Fruit fly (Drosophila melanogaster) whole organism, prepupa: ENCODE measurements around the gene LysRS.
A peak's percentile ranks its signal among the peaks of the same experiment; 100 is the strongest.

ENCODE experiments used
- Blimp-1 ChIP-seq: fragments of 200-800 bp; sonication (Bioruptor generic); optimal IDR thresholded peaks from 3 replicates; lab custom pipeline; 2017; ENCODE audit warnings: missing biosample characterization, missing genetic modification characterization, mild to moderate bottlenecking, moderate library complexity, missing genetic modification reagents
- CG10631 ChIP-seq: fragments of 200-800 bp; sonication (Bioruptor generic); optimal IDR thresholded peaks from 2 replicates; lab custom pipeline; 2016; ENCODE audit warnings: missing biosample characterization, missing genetic modification characterization
- CG10669 ChIP-seq: fragments of 200-800 bp; sonication (Bioruptor generic); optimal IDR thresholded peaks from 3 replicates; lab custom pipeline; 2018; ENCODE audit warnings: missing biosample characterization, mild to moderate bottlenecking, missing genetic modification characterization, moderate library complexity
- CG11294 ChIP-seq: fragments of 200-800 bp; sonication (Bioruptor generic); IDR thresholded peaks from 2 replicates; pipeline ENCODE4 v1.3.6; 2022; ENCODE audit warnings: missing biosample characterization, missing genetic modification characterization
- CG11902 ChIP-seq: fragments of 200-800 bp; sonication (Bioruptor generic); optimal IDR thresholded peaks from 3 replicates; lab custom pipeline; 2016; ENCODE audit warnings: missing biosample characterization, missing genetic modification characterization
- CG1621 ChIP-seq: fragments of 200-800 bp; sonication (Bioruptor generic); optimal IDR thresholded peaks from 3 replicates; lab custom pipeline; 2018; ENCODE audit warnings: missing biosample characterization, mild to moderate bottlenecking, missing genetic modification characterization
- CG16779 ChIP-seq: fragments of 200-800 bp; sonication (Bioruptor generic); optimal IDR thresholded peaks from 3 replicates; lab custom pipeline; 2017; ENCODE audit warnings: missing biosample characterization, mild to moderate bottlenecking, missing genetic modification characterization
- CG3032 ChIP-seq: fragments of 200-800 bp; optimal IDR thresholded peaks from 2 replicates; lab custom pipeline; 2019; ENCODE audit warnings: missing biosample characterization, mild to moderate bottlenecking, missing genetic modification characterization, moderate library complexity
- CG31627 ChIP-seq: fragments of 200-800 bp; sonication (Bioruptor generic); optimal IDR thresholded peaks from 3 replicates; lab custom pipeline; 2016; ENCODE audit warnings: missing biosample characterization, missing genetic modification characterization
- CG32006 ChIP-seq: fragments of 200-800 bp; sonication (Bioruptor generic); optimal IDR thresholded peaks from 3 replicates; lab custom pipeline; 2017; ENCODE audit warnings: missing biosample characterization, mild to moderate bottlenecking, missing genetic modification characterization
- CG34406 ChIP-seq: fragments of 200-800 bp; sonication (Bioruptor generic); optimal IDR thresholded peaks from 3 replicates; lab custom pipeline; 2016; ENCODE audit warnings: missing biosample characterization, missing genetic modification characterization
- CG3919 ChIP-seq: fragments of 200-800 bp; sonication (Bioruptor generic); optimal IDR thresholded peaks from 3 replicates; lab custom pipeline; 2016; ENCODE audit warnings: missing biosample characterization, missing genetic modification characterization
- CG6163 ChIP-seq: fragments of 200-800 bp; sonication (Bioruptor generic); IDR thresholded peaks from 3 replicates; pipeline ENCODE4 v1.3.6; 2022; ENCODE audit warnings: missing biosample characterization, missing genetic modification characterization
- CG6276 ChIP-seq: fragments of 200-800 bp; sonication (Bioruptor generic); optimal IDR thresholded peaks from 2 replicates; lab custom pipeline; 2017; ENCODE audit warnings: missing biosample characterization, mild to moderate bottlenecking, missing genetic modification characterization
- CG6792 ChIP-seq: fragments of 200-800 bp; sonication (Bioruptor generic); optimal IDR thresholded peaks from 3 replicates; lab custom pipeline; 2016; ENCODE audit warnings: missing biosample characterization, missing genetic modification characterization
- CG6808 ChIP-seq: fragments of 200-800 bp; sonication (Bioruptor generic); optimal IDR thresholded peaks from 3 replicates; lab custom pipeline; 2017; ENCODE audit warnings: missing biosample characterization, missing genetic modification characterization, mild to moderate bottlenecking, moderate library complexity, missing genetic modification reagents
- CG6854 ChIP-seq: fragments of 200-800 bp; sonication (Bioruptor generic); optimal IDR thresholded peaks from 2 replicates; lab custom pipeline; 2017; ENCODE audit warnings: missing biosample characterization, mild to moderate bottlenecking, missing genetic modification characterization
- CG8119 ChIP-seq: fragments of 200-800 bp; sonication (Bioruptor generic); IDR thresholded peaks from 3 replicates; pipeline ENCODE4 v1.3.6; 2022; ENCODE audit warnings: missing biosample characterization, missing genetic modification characterization
- CG8319 ChIP-seq: fragments of 200-800 bp; sonication (Bioruptor generic); optimal IDR thresholded peaks from 3 replicates; lab custom pipeline; 2016; ENCODE audit warnings: missing biosample characterization, missing genetic modification characterization
- CG8632 ChIP-seq: fragments of 200-800 bp; sonication (Bioruptor generic); optimal IDR thresholded peaks from 3 replicates; lab custom pipeline; 2016; ENCODE audit warnings: missing biosample characterization, missing genetic modification characterization
- CG9139 ChIP-seq: fragments of 200-800 bp; sonication (Bioruptor generic); optimal IDR thresholded peaks from 3 replicates; lab custom pipeline; 2017; ENCODE audit warnings: missing biosample characterization, mild to moderate bottlenecking, missing genetic modification characterization
- Eip75B ChIP-seq: fragments of 200-800 bp; sonication (Bioruptor generic); optimal IDR thresholded peaks from 3 replicates; lab custom pipeline; 2016; ENCODE audit warnings: missing biosample characterization, missing genetic modification characterization
- Ets21C ChIP-seq: fragments of 200-800 bp; sonication (Bioruptor generic); optimal IDR thresholded peaks from 3 replicates; lab custom pipeline; 2016; ENCODE audit warnings: missing biosample characterization, missing genetic modification characterization
- Gug ChIP-seq: fragments of 200-800 bp; sonication (Bioruptor generic); IDR thresholded peaks from 2 replicates; pipeline ENCODE4 v1.3.6; 2022; ENCODE audit warnings: missing biosample characterization, missing genetic modification characterization
- Hr38 ChIP-seq: sonication (Bioruptor generic); optimal IDR thresholded peaks from 2 replicates; lab custom pipeline; 2016; ENCODE audit warnings: missing biosample characterization, missing genetic modification characterization
- Hr39 ChIP-seq: fragments of 200-800 bp; sonication (Bioruptor generic); optimal IDR thresholded peaks from 2 replicates; lab custom pipeline; 2016; ENCODE audit warnings: missing biosample characterization, missing genetic modification characterization
- Hr4 ChIP-seq: fragments of 200-800 bp; sonication (Bioruptor generic); optimal IDR thresholded peaks from 3 replicates; lab custom pipeline; 2016; ENCODE audit warnings: missing biosample characterization, missing genetic modification characterization
- Met ChIP-seq: fragments of 200-800 bp; sonication (Bioruptor generic); optimal IDR thresholded peaks from 3 replicates; lab custom pipeline; 2016; ENCODE audit warnings: missing biosample characterization, missing genetic modification characterization
- Smox ChIP-seq: fragments of 200-800 bp; sonication (Bioruptor generic); optimal IDR thresholded peaks from 3 replicates; lab custom pipeline; 2016; ENCODE audit warnings: missing biosample characterization, missing genetic modification characterization
- Sox102F ChIP-seq: fragments of 200-800 bp; sonication (Bioruptor generic); optimal IDR thresholded peaks from 2 replicates; lab custom pipeline; 2016; ENCODE audit warnings: missing biosample characterization, mild to moderate bottlenecking, missing genetic modification characterization
- Sox15 ChIP-seq: fragments of 200-800 bp; sonication (Bioruptor generic); optimal IDR thresholded peaks from 3 replicates; lab custom pipeline; 2016; ENCODE audit warnings: missing biosample characterization, missing genetic modification characterization
- achi ChIP-seq: fragments of 200-800 bp; sonication (Bioruptor generic); optimal IDR thresholded peaks from 3 replicates; lab custom pipeline; 2016; ENCODE audit warnings: missing biosample characterization, missing genetic modification characterization
- cyc ChIP-seq: fragments of 200-800 bp; sonication (Bioruptor generic); optimal IDR thresholded peaks from 3 replicates; lab custom pipeline; 2016; ENCODE audit warnings: missing biosample characterization, missing genetic modification characterization
- dsx ChIP-seq: fragments of 200-800 bp; optimal IDR thresholded peaks from 3 replicates; lab custom pipeline; 2019; ENCODE audit warnings: missing biosample characterization, mild to moderate bottlenecking, missing genetic modification characterization, moderate library complexity; ENCODE audit not compliant: poor library complexity, severe bottlenecking
- eg ChIP-seq: fragments of 200-800 bp; sonication (Bioruptor generic); IDR thresholded peaks from 3 replicates; pipeline ENCODE4 v1.3.6; 2022; ENCODE audit warnings: missing biosample characterization, missing genetic modification characterization
- esn ChIP-seq: fragments of 200-800 bp; sonication (Bioruptor generic); optimal IDR thresholded peaks from 2 replicates; lab custom pipeline; 2016; ENCODE audit warnings: missing biosample characterization, mild to moderate bottlenecking, missing genetic modification characterization, moderate library complexity
- fd59A ChIP-seq: fragments of 200-800 bp; sonication (Bioruptor generic); optimal IDR thresholded peaks from 2 replicates; lab custom pipeline; 2017; ENCODE audit warnings: missing biosample characterization, mild to moderate bottlenecking, missing genetic modification characterization, missing genetic modification reagents
- fkh ChIP-seq: fragments of 200-800 bp; sonication (Bioruptor generic); optimal IDR thresholded peaks from 3 replicates; lab custom pipeline; 2017; ENCODE audit warnings: missing biosample characterization, mild to moderate bottlenecking, missing genetic modification characterization, moderate library complexity
- lz ChIP-seq: fragments of 200-800 bp; sonication (Bioruptor generic); optimal IDR thresholded peaks from 3 replicates; lab custom pipeline; 2016; ENCODE audit warnings: missing biosample characterization, missing genetic modification characterization
- net ChIP-seq: fragments of 200-800 bp; sonication (Bioruptor generic); optimal IDR thresholded peaks from 3 replicates; lab custom pipeline; 2016; ENCODE audit warnings: missing biosample characterization, missing genetic modification characterization
- pdm3 ChIP-seq: fragments of 200-800 bp; sonication (Bioruptor generic); optimal IDR thresholded peaks from 3 replicates; lab custom pipeline; 2016; ENCODE audit warnings: missing biosample characterization, missing genetic modification characterization
- salr ChIP-seq, 2 experiments: fragments of 200-800 bp; sonication (Bioruptor generic); optimal IDR thresholded peaks; 3 replicates each; lab custom pipeline; 2016 to 2018; ENCODE audit warnings: missing biosample characterization in 2 of 2, missing genetic modification characterization in 2 of 2, mild to moderate bottlenecking in 1 of 2
- ss ChIP-seq, 2 experiments: fragments of 200-800 bp; sonication (Bioruptor generic); optimal IDR thresholded peaks; 2 replicates in 1 of 2; 3 replicates in 1 of 2; lab custom pipeline; 2017 to 2018; ENCODE audit warnings: mild to moderate bottlenecking in 2 of 2, missing biosample characterization in 2 of 2, missing genetic modification characterization in 2 of 2, moderate library complexity in 1 of 2
- svp ChIP-seq: fragments of 200-800 bp; sonication (Bioruptor generic); peaks from one replicate; lab custom pipeline; 2016; ENCODE audit warnings: missing biosample characterization, missing genetic modification characterization
- topi ChIP-seq: fragments of 200-800 bp; sonication (Bioruptor generic); optimal IDR thresholded peaks from 3 replicates; lab custom pipeline; 2016; ENCODE audit warnings: missing biosample characterization, missing genetic modification characterization

LysRS gene

DNA sequence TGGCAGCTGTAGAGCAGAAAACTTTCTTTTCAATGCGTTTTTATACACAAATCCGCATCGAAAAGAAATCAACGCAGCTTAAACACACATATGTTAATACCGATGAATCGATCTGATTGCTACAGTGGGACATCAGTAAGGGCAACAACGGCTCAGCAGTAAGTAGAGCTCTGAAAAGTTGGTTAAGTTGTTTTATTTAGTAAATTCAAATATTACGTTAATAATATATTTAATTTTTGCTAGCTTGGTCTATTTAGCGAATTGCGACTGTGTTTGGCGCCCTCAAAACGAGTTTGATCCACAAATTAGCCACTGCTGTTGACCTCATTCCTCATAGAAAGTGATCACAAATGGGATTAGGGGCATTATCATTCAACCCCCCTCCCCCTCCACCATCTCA, 43.3 kb upstream of the LysRS start (continued):
- TF ChIP-seq CG31627 (GFP tag; lab: Kevin White, UChicago) (peak; percentile 27), ss (GFP tag; optimal IDR thresholded peaks at IDR 0.05; lab: Kevin White, UChicago) (peak in 1 of 2 experiments; percentile 53), CG16779 (tag; lab: Kevin White, UChicago) (no peak), CG8632 (GFP tag; lab: Kevin White, UChicago) (peak; percentile 3), Hr39 (GFP tag; lab: Kevin White, UChicago) (no peak), CG32006 (GFP tag; lab: Kevin White, UChicago) (peak; percentile 58), Hr38 (GFP tag; lab: Kevin White, UChicago) (no peak), Met (GFP tag; lab: Kevin White, UChicago) (peak; percentile 16), CG6808 (GFP tag; lab: Kevin White, UChicago) (peak; percentile 52), Ets21C (GFP tag; lab: Kevin White, UChicago) (no peak), net (GFP tag; lab: Kevin White, UChicago) (peak; percentile 41), CG3919 (GFP tag; lab: Kevin White, UChicago) (peak; percentile 49), eg (peak; percentile 54; the same call in 1 of the 3 replicates), Sox102F (GFP tag; lab: Kevin White, UChicago) (peak; percentile 8), CG8119 (GFP tag; lab: Robert Waterston, UW) (no peak), cyc (GFP tag; lab: Kevin White, UChicago) (peak; percentile 10), CG6792 (GFP tag; lab: Kevin White, UChicago) (peak; percentile 21)

DNA sequence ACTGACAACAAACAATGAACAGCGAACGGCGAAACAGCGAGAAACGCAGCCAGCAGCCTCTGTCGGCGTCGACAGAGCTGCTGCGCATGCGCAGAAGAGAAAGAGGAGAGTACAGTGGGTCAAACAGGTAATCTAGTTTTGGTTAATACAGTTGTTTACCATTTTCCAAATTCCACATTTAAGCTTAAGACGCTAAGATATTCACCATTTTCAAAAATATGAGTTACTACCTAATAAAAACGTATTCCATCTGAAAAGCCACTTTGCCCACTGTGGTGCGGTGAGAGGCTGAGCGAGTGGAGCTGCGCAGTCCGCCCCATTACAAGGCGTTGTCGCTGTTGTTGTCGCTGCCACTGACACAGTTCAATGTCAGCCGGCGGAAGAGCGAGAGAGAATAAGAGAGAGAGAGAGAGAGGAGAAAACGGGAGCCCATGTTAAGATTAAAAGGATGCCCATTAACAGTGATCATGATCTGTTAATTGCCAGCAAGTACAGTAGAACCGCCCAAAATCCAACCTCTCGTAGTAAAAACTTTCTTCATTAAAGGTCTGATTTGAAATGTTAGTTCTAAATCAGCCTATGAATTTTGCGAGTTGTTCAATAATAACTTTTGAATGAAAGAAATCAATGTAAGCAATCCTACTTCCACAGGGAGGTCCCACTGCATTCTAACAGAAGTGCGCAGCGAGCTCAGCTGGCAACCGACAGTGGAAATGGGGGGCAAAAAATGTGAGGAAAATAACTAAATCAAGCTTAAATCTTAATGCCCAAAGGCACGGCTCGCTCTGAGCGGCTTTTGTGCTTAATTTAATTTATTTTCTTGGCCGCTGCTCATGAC, 42.3 kb upstream of the LysRS start:
- peak; percentile 87 for TF ChIP-seq Blimp-1 (GFP tag; lab: Kevin White, UChicago)
- peak; percentile 98 for TF ChIP-seq CG32006 (GFP tag; lab: Kevin White, UChicago)
- peak; percentile 97 for TF ChIP-seq CG9139 (GFP tag; lab: Kevin White, UChicago)
- TF ChIP-seq fkh (GFP tag; lab: Kevin White, UChicago) = peak; percentile 48
- peak; percentile 98 for TF ChIP-seq CG1621 (tag; lab: Kevin White, UChicago)
- peak; percentile 97 for TF ChIP-seq Gug (GFP tag; lab: Robert Waterston, UW)
- TF ChIP-seq CG16779 (tag; lab: Kevin White, UChicago) = peak; percentile 96
- peak; percentile 28 for TF ChIP-seq Hr38 (GFP tag; lab: Kevin White, UChicago)
- peak; percentile 95 for TF ChIP-seq Hr4 (GFP tag; lab: Kevin White, UChicago)
- TF ChIP-seq CG10631 (GFP tag; lab: Kevin White, UChicago) = peak; percentile 98
- peak; percentile 98 for TF ChIP-seq CG6808 (GFP tag; lab: Kevin White, UChicago)
- peak; percentile 99 for TF ChIP-seq topi (GFP tag; lab: Kevin White, UChicago)
- TF ChIP-seq CG6854 (GFP tag; lab: Kevin White, UChicago) = peak; percentile 96
- peak; percentile 98 for TF ChIP-seq CG8119 (GFP tag; lab: Robert Waterston, UW)
- peak; percentile 94 for TF ChIP-seq dsx (GFP tag; lab: Kevin White, UChicago)
- peak; percentile 98 for TF ChIP-seq cyc (GFP tag; lab: Kevin White, UChicago)
- peak; percentile 99 for TF ChIP-seq svp (GFP tag; lab: Kevin White, UChicago)
- peak; percentile 98 for TF ChIP-seq Met (GFP tag; lab: Kevin White, UChicago)
- peak; percentile 99 for TF ChIP-seq Eip75B (GFP tag; lab: Kevin White, UChicago)
- TF ChIP-seq CG6163 (GFP tag; lab: Robert Waterston, UW) = peak; percentile 99
- peak; percentile 97 for TF ChIP-seq esn
- peak; percentile 95 for TF ChIP-seq Sox15 (GFP tag; lab: Kevin White, UChicago)
- TF ChIP-seq ss (GFP tag; optimal IDR thresholded peaks at IDR 0.05; lab: Kevin White, UChicago) = peak; percentile 98 to 99
- peak; percentile 96 for TF ChIP-seq CG6276 (GFP tag; lab: Kevin White, UChicago)
- TF ChIP-seq net (GFP tag; lab: Kevin White, UChicago) = peak; percentile 99
- TF ChIP-seq CG3919 (GFP tag; lab: Kevin White, UChicago) = peak; percentile 99
- peak; percentile 96 for TF ChIP-seq Smox (GFP tag; lab: Kevin White, UChicago)
- peak; percentile 97 for TF ChIP-seq CG8319 (GFP tag; lab: Kevin White, UChicago)
- TF ChIP-seq CG11294 (GFP tag; lab: Robert Waterston, UW) = peak; percentile 93
- TF ChIP-seq salr (GFP tag; optimal IDR thresholded peaks at IDR 0.05; lab: Kevin White, UChicago) = peak; percentile 94 to 97
- peak; percentile 97 for TF ChIP-seq CG11902 (GFP tag; lab: Kevin White, UChicago)
- TF ChIP-seq CG3032 = peak; percentile 97
- TF ChIP-seq CG8632 (GFP tag; lab: Kevin White, UChicago) = peak; percentile 97
- peak; percentile 97 for TF ChIP-seq Sox102F (GFP tag; lab: Kevin White, UChicago)
- TF ChIP-seq pdm3 (GFP tag; lab: Kevin White, UChicago) = peak; percentile 98
- peak; percentile 98 for TF ChIP-seq fd59A (GFP tag; lab: Kevin White, UChicago)
- peak; percentile 96 for TF ChIP-seq lz
- peak; percentile 98 for TF ChIP-seq achi (GFP tag; lab: Kevin White, UChicago)
- peak; percentile 98 for TF ChIP-seq eg
- peak; percentile 97 for TF ChIP-seq CG34406 (GFP tag; lab: Kevin White, UChicago)
- TF ChIP-seq CG10669 = peak; percentile 98
